Fruit fly (Drosophila melanogaster) whole organism, embryonic: ENCODE data around the gene Dhc62B.

ENCODE experiments used
- CG15269 ChIP-seq: fragments of 200-800 bp; sonication (Bioruptor generic); optimal IDR thresholded peaks from 2 replicates; lab custom pipeline; 2018; ENCODE audit warnings: missing biosample characterization, mild to moderate bottlenecking, missing genetic modification characterization, moderate library complexity
- HmgD ChIP-seq: fragments of 200-800 bp; sonication (Bioruptor generic); optimal IDR thresholded peaks from 3 replicates; lab custom pipeline; 2016; ENCODE audit warnings: missing biosample characterization, missing genetic modification characterization
- trem ChIP-seq: fragments of 200-800 bp; optimal IDR thresholded peaks from 3 replicates; lab custom pipeline; 2019; ENCODE audit warnings: missing biosample characterization, mild to moderate bottlenecking, missing genetic modification characterization, moderate library complexity

dm6 chr3L:1739522-1740128 lies 31.9 kb downstream of the Dhc62B start:
- TF ChIP-seq CG15269 (tag; lab: Kevin White, UChicago): no peak
- no peak for TF ChIP-seq HmgD (GFP tag; lab: Kevin White, UChicago)
- no peak for TF ChIP-seq trem (tag; lab: Kevin White, UChicago)
